Fruit fly (Drosophila melanogaster): Measurements from ENCODE around the gene CG1750.
A peak's percentile ranks its signal among the peaks of the same experiment; 100 is the strongest.

DNA sequence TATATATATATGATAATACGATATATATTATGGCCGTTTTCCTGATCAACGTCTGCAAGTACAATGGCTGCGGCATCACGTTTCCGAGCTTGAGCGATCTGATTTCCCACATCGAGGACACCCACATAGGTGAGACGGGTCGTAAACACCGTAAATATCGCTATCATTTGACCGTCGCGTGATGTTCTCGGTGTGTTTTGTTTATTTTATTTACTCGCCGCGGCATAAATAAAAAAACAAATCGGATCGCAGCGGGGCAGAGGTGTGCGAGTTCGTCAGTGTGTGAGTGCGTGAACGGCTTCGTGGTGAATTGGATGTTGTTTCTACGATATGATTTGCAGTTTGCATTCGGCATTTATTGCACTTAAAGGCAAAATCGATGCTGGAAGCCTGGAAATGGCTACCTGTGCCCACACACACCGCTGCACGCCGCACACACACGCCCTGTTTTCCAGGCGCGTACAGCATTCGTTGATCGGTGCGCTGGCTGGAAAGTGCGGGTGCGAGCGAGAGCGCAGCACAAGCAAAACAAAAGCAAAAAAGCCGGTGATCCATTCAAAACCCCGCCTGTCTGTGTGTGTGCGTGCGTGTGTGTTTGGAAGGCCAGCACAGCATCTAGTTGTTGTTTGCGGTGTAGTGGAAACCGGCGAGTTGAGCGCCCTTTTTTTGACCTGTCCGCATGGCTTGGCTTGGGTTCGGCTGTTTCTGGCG is 33.2 kb downstream of the CG1750 start:
- TF ChIP-seq CG34367 (tag; optimal IDR thresholded peaks at IDR 0.05), result peak; percentile 79
- TF ChIP-seq CG15710 (tag; optimal IDR thresholded peaks at IDR 0.05), result peak; percentile 72
- peak; percentile 90 for TF ChIP-seq gl (tag; optimal IDR thresholded peaks at IDR 0.05)
- peak; percentile 88 for TF ChIP-seq EcR (GFP tag; optimal IDR thresholded peaks at IDR 0.05)
- peak; percentile 61 for TF ChIP-seq Pif1A (GFP tag; optimal IDR thresholded peaks at IDR 0.05)
- TF ChIP-seq rn (GFP tag; IDR thresholded peaks at IDR 0.05), result no peak
- peak; percentile 85 for TF ChIP-seq CG14655 (GFP tag; optimal IDR thresholded peaks at IDR 0.05)
- TF ChIP-seq CG17806 (tag; optimal IDR thresholded peaks at IDR 0.05), result peak; percentile 16
- TF ChIP-seq fd96Ca (GFP tag; IDR thresholded peaks at IDR 0.05), result no peak
- no peak for TF ChIP-seq CG4496 (GFP tag; IDR thresholded peaks at IDR 0.05)
- TF ChIP-seq CG9948 (tag; optimal IDR thresholded peaks at IDR 0.05), result peak; percentile 57
- TF ChIP-seq CG12605 (GFP tag; IDR thresholded peaks at IDR 0.05), result no peak

All from whole organism, pupa.